Worm (Caenorhabditis elegans) whole organism, midembryonic: ENCODE results near the gene ddl-1.
"Not testable (repeated sequence)": the region's sequence is repeated elsewhere in the genome, so short reads cannot be mapped to it uniquely, and the experiment has no call there.

Source experiments
- T22C8.4 ChIP-seq: fragments of 200-800 bp; sonication (Bioruptor generic); IDR thresholded peaks from 2 replicates; pipeline ENCODE4 v1.3.6; 2022; ENCODE audit warnings: missing genetic modification characterization, missing compliant biosample characterization
- klf-2 ChIP-seq: fragments of 200-800 bp; sonication (Bioruptor generic); conservative IDR thresholded peaks from 2 replicates; pipeline ENCODE4 v1.3.6; 2022; ENCODE audit warnings: missing genetic modification reagents, missing genetic modification characterization, missing compliant biosample characterization
- ref-1 ChIP-seq: fragments of 200-800 bp; sonication (Bioruptor generic); conservative IDR thresholded peaks from 2 replicates; pipeline ENCODE4 v1.3.6; 2022; ENCODE audit warnings: missing genetic modification reagents, missing genetic modification characterization, missing compliant biosample characterization
- tab-1 ChIP-seq: fragments of 200-800 bp; sonication (Bioruptor generic); IDR thresholded peaks from 2 replicates; pipeline ENCODE4 v1.3.6; 2022; ENCODE audit warnings: missing genetic modification characterization, missing compliant biosample characterization
- ztf-29 ChIP-seq: fragments of 200-800 bp; sonication (Bioruptor generic); IDR thresholded peaks from 2 replicates; pipeline ENCODE4 v1.3.6; 2022; ENCODE audit warnings: missing genetic modification reagents, missing genetic modification characterization, missing compliant biosample characterization

ce11 chrII:5622383-5622939 lies 25.7 kb downstream of the ddl-1 start, which contains the start of the genes eif-3.L and npl-4.2:
- TF ChIP-seq T22C8.4 (GFP tag; lab: Robert Waterston, UW); ref-1; klf-2 (GFP tag; lab: Robert Waterston, UW); ztf-29 (GFP tag; lab: Robert Waterston, UW); tab-1 (GFP tag; lab: Robert Waterston, UW): not testable (repeated sequence)
